Fruit fly (Drosophila melanogaster) whole organism, prepupa: Measurements from ENCODE around the gene CG12056.
A peak's percentile ranks its signal among the peaks of the same experiment; 100 is the strongest.

Experiments used
- Blimp-1 ChIP-seq: fragments of 200-800 bp; sonication (Bioruptor generic); optimal IDR thresholded peaks from 3 replicates; lab custom pipeline; 2017; ENCODE audit warnings: missing biosample characterization, missing genetic modification characterization, mild to moderate bottlenecking, moderate library complexity, missing genetic modification reagents
- CG10631 ChIP-seq: fragments of 200-800 bp; sonication (Bioruptor generic); optimal IDR thresholded peaks from 2 replicates; lab custom pipeline; 2016; ENCODE audit warnings: missing biosample characterization, missing genetic modification characterization
- CG10669 ChIP-seq: fragments of 200-800 bp; sonication (Bioruptor generic); optimal IDR thresholded peaks from 3 replicates; lab custom pipeline; 2018; ENCODE audit warnings: missing biosample characterization, mild to moderate bottlenecking, missing genetic modification characterization, moderate library complexity
- CG11762 ChIP-seq: fragments of 200-800 bp; sonication (Bioruptor generic); optimal IDR thresholded peaks from 3 replicates; lab custom pipeline; 2016; ENCODE audit warnings: missing biosample characterization, missing genetic modification characterization; ENCODE audit not compliant: insufficient read depth
- CG11902 ChIP-seq: fragments of 200-800 bp; sonication (Bioruptor generic); optimal IDR thresholded peaks from 3 replicates; lab custom pipeline; 2016; ENCODE audit warnings: missing biosample characterization, missing genetic modification characterization
- CG1621 ChIP-seq: fragments of 200-800 bp; sonication (Bioruptor generic); optimal IDR thresholded peaks from 3 replicates; lab custom pipeline; 2018; ENCODE audit warnings: missing biosample characterization, mild to moderate bottlenecking, missing genetic modification characterization
- CG16779 ChIP-seq: fragments of 200-800 bp; sonication (Bioruptor generic); optimal IDR thresholded peaks from 3 replicates; lab custom pipeline; 2017; ENCODE audit warnings: missing biosample characterization, mild to moderate bottlenecking, missing genetic modification characterization
- CG3032 ChIP-seq: fragments of 200-800 bp; optimal IDR thresholded peaks from 2 replicates; lab custom pipeline; 2019; ENCODE audit warnings: missing biosample characterization, mild to moderate bottlenecking, missing genetic modification characterization, moderate library complexity
- CG32006 ChIP-seq: fragments of 200-800 bp; sonication (Bioruptor generic); optimal IDR thresholded peaks from 3 replicates; lab custom pipeline; 2017; ENCODE audit warnings: missing biosample characterization, mild to moderate bottlenecking, missing genetic modification characterization
- CG34406 ChIP-seq: fragments of 200-800 bp; sonication (Bioruptor generic); optimal IDR thresholded peaks from 3 replicates; lab custom pipeline; 2016; ENCODE audit warnings: missing biosample characterization, missing genetic modification characterization
- CG6163 ChIP-seq: fragments of 200-800 bp; sonication (Bioruptor generic); IDR thresholded peaks from 3 replicates; pipeline ENCODE4 v1.3.6; 2022; ENCODE audit warnings: missing biosample characterization, missing genetic modification characterization
- CG6276 ChIP-seq: fragments of 200-800 bp; sonication (Bioruptor generic); optimal IDR thresholded peaks from 2 replicates; lab custom pipeline; 2017; ENCODE audit warnings: missing biosample characterization, mild to moderate bottlenecking, missing genetic modification characterization
- CG6808 ChIP-seq: fragments of 200-800 bp; sonication (Bioruptor generic); optimal IDR thresholded peaks from 3 replicates; lab custom pipeline; 2017; ENCODE audit warnings: missing biosample characterization, missing genetic modification characterization, mild to moderate bottlenecking, moderate library complexity, missing genetic modification reagents
- CG6854 ChIP-seq: fragments of 200-800 bp; sonication (Bioruptor generic); optimal IDR thresholded peaks from 2 replicates; lab custom pipeline; 2017; ENCODE audit warnings: missing biosample characterization, mild to moderate bottlenecking, missing genetic modification characterization
- CG7368 ChIP-seq: fragments of 200-800 bp; sonication (Bioruptor generic); optimal IDR thresholded peaks from 3 replicates; lab custom pipeline; 2016; ENCODE audit warnings: missing biosample characterization, missing genetic modification characterization
- CG8119 ChIP-seq: fragments of 200-800 bp; sonication (Bioruptor generic); IDR thresholded peaks from 3 replicates; pipeline ENCODE4 v1.3.6; 2022; ENCODE audit warnings: missing biosample characterization, missing genetic modification characterization
- CG8319 ChIP-seq: fragments of 200-800 bp; sonication (Bioruptor generic); optimal IDR thresholded peaks from 3 replicates; lab custom pipeline; 2016; ENCODE audit warnings: missing biosample characterization, missing genetic modification characterization
- CG8632 ChIP-seq: fragments of 200-800 bp; sonication (Bioruptor generic); optimal IDR thresholded peaks from 3 replicates; lab custom pipeline; 2016; ENCODE audit warnings: missing biosample characterization, missing genetic modification characterization
- CG9139 ChIP-seq: fragments of 200-800 bp; sonication (Bioruptor generic); optimal IDR thresholded peaks from 3 replicates; lab custom pipeline; 2017; ENCODE audit warnings: missing biosample characterization, mild to moderate bottlenecking, missing genetic modification characterization
- Eip75B ChIP-seq: fragments of 200-800 bp; sonication (Bioruptor generic); optimal IDR thresholded peaks from 3 replicates; lab custom pipeline; 2016; ENCODE audit warnings: missing biosample characterization, missing genetic modification characterization
- Eip78C ChIP-seq: fragments of 200-800 bp; sonication (Bioruptor generic); peaks from one replicate; lab custom pipeline; 2016; ENCODE audit warnings: missing biosample characterization, missing genetic modification characterization
- Eip93F ChIP-seq: fragments of 200-800 bp; sonication (Bioruptor generic); optimal IDR thresholded peaks from 2 replicates; lab custom pipeline; 2016; ENCODE audit warnings: missing biosample characterization, mild to moderate bottlenecking, missing genetic modification characterization
- Ets96B ChIP-seq: fragments of 200-800 bp; optimal IDR thresholded peaks from 2 replicates; lab custom pipeline; 2019; ENCODE audit warnings: missing biosample characterization, mild to moderate bottlenecking, missing genetic modification characterization, moderate library complexity
- Gug ChIP-seq: fragments of 200-800 bp; sonication (Bioruptor generic); IDR thresholded peaks from 2 replicates; pipeline ENCODE4 v1.3.6; 2022; ENCODE audit warnings: missing biosample characterization, missing genetic modification characterization
- Hr38 ChIP-seq: sonication (Bioruptor generic); optimal IDR thresholded peaks from 2 replicates; lab custom pipeline; 2016; ENCODE audit warnings: missing biosample characterization, missing genetic modification characterization
- Lpt ChIP-seq: fragments of 200-800 bp; sonication (Bioruptor generic); optimal IDR thresholded peaks from 3 replicates; lab custom pipeline; 2016; ENCODE audit warnings: missing biosample characterization, missing genetic modification characterization
- Met ChIP-seq: fragments of 200-800 bp; sonication (Bioruptor generic); optimal IDR thresholded peaks from 3 replicates; lab custom pipeline; 2016; ENCODE audit warnings: missing biosample characterization, missing genetic modification characterization
- OdsH ChIP-seq: fragments of 200-800 bp; sonication (Bioruptor generic); optimal IDR thresholded peaks from 3 replicates; lab custom pipeline; 2016; ENCODE audit warnings: missing biosample characterization, missing genetic modification characterization
- Smox ChIP-seq: fragments of 200-800 bp; sonication (Bioruptor generic); optimal IDR thresholded peaks from 3 replicates; lab custom pipeline; 2016; ENCODE audit warnings: missing biosample characterization, missing genetic modification characterization
- Sox102F ChIP-seq: fragments of 200-800 bp; sonication (Bioruptor generic); optimal IDR thresholded peaks from 2 replicates; lab custom pipeline; 2016; ENCODE audit warnings: missing biosample characterization, mild to moderate bottlenecking, missing genetic modification characterization
- Sox14 ChIP-seq: fragments of 200-800 bp; sonication (Bioruptor generic); optimal IDR thresholded peaks from 3 replicates; lab custom pipeline; 2016; ENCODE audit warnings: missing biosample characterization, missing genetic modification characterization
- Sox15 ChIP-seq: fragments of 200-800 bp; sonication (Bioruptor generic); optimal IDR thresholded peaks from 3 replicates; lab custom pipeline; 2016; ENCODE audit warnings: missing biosample characterization, missing genetic modification characterization
- achi ChIP-seq: fragments of 200-800 bp; sonication (Bioruptor generic); optimal IDR thresholded peaks from 3 replicates; lab custom pipeline; 2016; ENCODE audit warnings: missing biosample characterization, missing genetic modification characterization
- cyc ChIP-seq: fragments of 200-800 bp; sonication (Bioruptor generic); optimal IDR thresholded peaks from 3 replicates; lab custom pipeline; 2016; ENCODE audit warnings: missing biosample characterization, missing genetic modification characterization
- dsx ChIP-seq: fragments of 200-800 bp; optimal IDR thresholded peaks from 3 replicates; lab custom pipeline; 2019; ENCODE audit warnings: missing biosample characterization, mild to moderate bottlenecking, missing genetic modification characterization, moderate library complexity; ENCODE audit not compliant: poor library complexity, severe bottlenecking
- eg ChIP-seq: fragments of 200-800 bp; sonication (Bioruptor generic); IDR thresholded peaks from 3 replicates; pipeline ENCODE4 v1.3.6; 2022; ENCODE audit warnings: missing biosample characterization, missing genetic modification characterization
- esn ChIP-seq: fragments of 200-800 bp; sonication (Bioruptor generic); optimal IDR thresholded peaks from 2 replicates; lab custom pipeline; 2016; ENCODE audit warnings: missing biosample characterization, mild to moderate bottlenecking, missing genetic modification characterization, moderate library complexity
- fkh ChIP-seq: fragments of 200-800 bp; sonication (Bioruptor generic); optimal IDR thresholded peaks from 3 replicates; lab custom pipeline; 2017; ENCODE audit warnings: missing biosample characterization, mild to moderate bottlenecking, missing genetic modification characterization, moderate library complexity
- lz ChIP-seq: fragments of 200-800 bp; sonication (Bioruptor generic); optimal IDR thresholded peaks from 3 replicates; lab custom pipeline; 2016; ENCODE audit warnings: missing biosample characterization, missing genetic modification characterization
- net ChIP-seq: fragments of 200-800 bp; sonication (Bioruptor generic); optimal IDR thresholded peaks from 3 replicates; lab custom pipeline; 2016; ENCODE audit warnings: missing biosample characterization, missing genetic modification characterization
- pdm3 ChIP-seq: fragments of 200-800 bp; sonication (Bioruptor generic); optimal IDR thresholded peaks from 3 replicates; lab custom pipeline; 2016; ENCODE audit warnings: missing biosample characterization, missing genetic modification characterization
- salr ChIP-seq, 2 experiments: fragments of 200-800 bp; sonication (Bioruptor generic); optimal IDR thresholded peaks; 3 replicates each; lab custom pipeline; 2016 to 2018; ENCODE audit warnings: missing biosample characterization in 2 of 2, missing genetic modification characterization in 2 of 2, mild to moderate bottlenecking in 1 of 2
- spab ChIP-seq: fragments of 200-800 bp; sonication (Bioruptor generic); optimal IDR thresholded peaks from 2 replicates; lab custom pipeline; 2017; ENCODE audit warnings: missing biosample characterization, mild to moderate bottlenecking, missing genetic modification characterization, missing genetic modification reagents
- ss ChIP-seq, 2 experiments: fragments of 200-800 bp; sonication (Bioruptor generic); optimal IDR thresholded peaks; 2 replicates in 1 of 2; 3 replicates in 1 of 2; lab custom pipeline; 2017 to 2018; ENCODE audit warnings: mild to moderate bottlenecking in 2 of 2, missing biosample characterization in 2 of 2, missing genetic modification characterization in 2 of 2, moderate library complexity in 1 of 2
- topi ChIP-seq: fragments of 200-800 bp; sonication (Bioruptor generic); optimal IDR thresholded peaks from 3 replicates; lab custom pipeline; 2016; ENCODE audit warnings: missing biosample characterization, missing genetic modification characterization
- vri ChIP-seq: fragments of 200-800 bp; sonication (Bioruptor generic); optimal IDR thresholded peaks from 3 replicates; lab custom pipeline; 2016; ENCODE audit warnings: missing biosample characterization, mild to moderate bottlenecking, missing genetic modification characterization

Gene CG12056

dm6 chrX:9155134-9155533 is 37.3 kb upstream of the CG12056 start (continued):
- TF ChIP-seq OdsH (GFP tag; lab: Kevin White, UChicago), result peak; percentile 64
- TF ChIP-seq CG32006, result peak; percentile 69
- no peak for TF ChIP-seq CG16779 (tag; lab: Kevin White, UChicago)
- TF ChIP-seq Sox15 (GFP tag; lab: Kevin White, UChicago), result peak; percentile 12
- TF ChIP-seq CG1621 (tag; lab: Kevin White, UChicago), result peak; percentile 20
- peak; percentile 66 for TF ChIP-seq spab
- TF ChIP-seq lz (GFP tag; lab: Kevin White, UChicago), result peak; percentile 54
- peak; percentile 68 for TF ChIP-seq esn (GFP tag; lab: Kevin White, UChicago)
- peak; percentile 69 for TF ChIP-seq pdm3 (GFP tag; lab: Kevin White, UChicago)
- TF ChIP-seq Sox102F, result peak; percentile 61
- TF ChIP-seq ss (GFP tag; optimal IDR thresholded peaks at IDR 0.05; lab: Kevin White, UChicago), result peak; percentile 70 to 72

DNA sequence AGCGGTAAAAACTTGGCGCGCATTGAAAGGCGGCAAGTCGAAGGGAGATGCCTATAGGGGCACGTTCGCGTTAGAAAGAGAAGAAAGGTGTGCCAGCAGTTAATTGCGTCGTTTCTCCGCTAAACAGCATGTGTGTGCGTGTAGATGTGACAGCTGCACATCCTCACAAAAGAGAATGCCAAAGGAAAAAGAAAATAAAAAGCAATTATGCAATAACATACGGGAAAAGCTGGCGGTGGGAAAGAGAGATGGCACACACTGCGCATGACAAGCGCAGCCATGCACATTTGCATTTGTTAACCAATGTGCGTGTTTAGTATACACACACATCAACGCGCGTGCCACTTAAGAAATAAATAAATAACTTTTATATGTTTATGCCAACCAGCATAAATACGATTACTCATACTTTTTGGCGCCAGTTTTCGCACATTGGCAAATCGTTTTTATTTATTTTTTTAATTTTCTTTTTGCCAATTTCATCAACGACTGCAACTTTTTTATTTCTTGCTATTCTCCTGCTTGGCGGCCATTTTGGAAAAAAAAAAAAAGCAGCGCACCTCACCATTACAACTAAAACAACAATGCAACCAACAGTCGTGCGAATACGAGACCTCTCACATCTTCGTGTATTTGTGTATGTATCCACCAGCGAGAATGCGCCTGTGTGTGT is 36.6 kb upstream of the CG12056 start:
- peak; percentile 41 for TF ChIP-seq spab
- TF ChIP-seq CG10631, result peak; percentile 2
- peak; percentile 28 for TF ChIP-seq CG32006
- TF ChIP-seq CG3032 (tag; lab: Kevin White, UChicago), result peak; percentile 18
- no peak for TF ChIP-seq Sox102F
- no peak for TF ChIP-seq CG9139 (GFP tag; lab: Kevin White, UChicago)
- no peak for TF ChIP-seq CG8632 (GFP tag; lab: Kevin White, UChicago)
- TF ChIP-seq Smox (GFP tag; lab: Kevin White, UChicago), result peak; percentile 18
- TF ChIP-seq CG6163 (GFP tag; lab: Robert Waterston, UW), result peak; percentile 64
- TF ChIP-seq CG11902 (GFP tag; lab: Kevin White, UChicago), result no peak
- peak; percentile 63 for TF ChIP-seq Ets96B
- peak; percentile 36 for TF ChIP-seq pdm3 (GFP tag; lab: Kevin White, UChicago)
- TF ChIP-seq topi (GFP tag; lab: Kevin White, UChicago), result peak; percentile 22
- TF ChIP-seq Lpt (GFP tag; lab: Kevin White, UChicago), result no peak
- no peak for TF ChIP-seq cyc (GFP tag; lab: Kevin White, UChicago)
- peak; percentile 7 for TF ChIP-seq OdsH (GFP tag; lab: Kevin White, UChicago)
- TF ChIP-seq CG10669 (GFP tag; lab: Kevin White, UChicago), result peak; percentile 16
- peak; percentile 54; the same call in 1 of the 3 replicates for TF ChIP-seq eg (GFP tag; lab: Robert Waterston, UW)
- peak; percentile 51 for TF ChIP-seq CG8119 (GFP tag; lab: Robert Waterston, UW)
- no peak for TF ChIP-seq lz (GFP tag; lab: Kevin White, UChicago)
- TF ChIP-seq CG6276 (GFP tag; lab: Kevin White, UChicago), result peak; percentile 48
- TF ChIP-seq Gug (GFP tag; lab: Robert Waterston, UW), result no peak; the same call in 1 of the 2 replicates
- TF ChIP-seq salr (GFP tag; optimal IDR thresholded peaks at IDR 0.05; lab: Kevin White, UChicago), result peak in 1 of 2 experiments; percentile 58
- no peak for TF ChIP-seq CG6854
- peak; percentile 30 for TF ChIP-seq CG11762
- peak; percentile 17 for TF ChIP-seq Eip75B
- no peak for TF ChIP-seq Sox15 (GFP tag; lab: Kevin White, UChicago)
- peak; percentile 4 for TF ChIP-seq CG1621 (tag; lab: Kevin White, UChicago)
- TF ChIP-seq Blimp-1 (GFP tag; lab: Kevin White, UChicago), result no peak
- TF ChIP-seq dsx (GFP tag; lab: Kevin White, UChicago), result peak; percentile 43
- no peak for TF ChIP-seq net (GFP tag; lab: Kevin White, UChicago)
- TF ChIP-seq fkh (GFP tag; lab: Kevin White, UChicago), result peak; percentile 72
- TF ChIP-seq vri (GFP tag; lab: Kevin White, UChicago), result peak; percentile 95
- TF ChIP-seq esn (GFP tag; lab: Kevin White, UChicago), result no peak
- no peak for TF ChIP-seq Met (GFP tag; lab: Kevin White, UChicago)
- no peak for TF ChIP-seq CG7368 (GFP tag; lab: Kevin White, UChicago)
- peak; percentile 67 to 81 for TF ChIP-seq ss (GFP tag; optimal IDR thresholded peaks at IDR 0.05; lab: Kevin White, UChicago)
- peak; percentile 19 for TF ChIP-seq Sox14 (GFP tag; lab: Kevin White, UChicago)
- no peak for TF ChIP-seq CG8319 (GFP tag; lab: Kevin White, UChicago)
- TF ChIP-seq Eip93F (GFP tag; lab: Kevin White, UChicago), result no peak
- TF ChIP-seq CG6808 (GFP tag; lab: Kevin White, UChicago), result peak; percentile 58
- peak; percentile 44 for TF ChIP-seq Eip78C (GFP tag; lab: Kevin White, UChicago)
- TF ChIP-seq achi (GFP tag; lab: Kevin White, UChicago), result peak; percentile 13
- TF ChIP-seq CG34406 (GFP tag; lab: Kevin White, UChicago), result no peak
- no peak for TF ChIP-seq Hr38
